Worm (Caenorhabditis elegans) whole organism, early embryonic: ENCODE measurements around the gene clec-71.

ENCODE experiments used
- B0310.2 ChIP-seq: sonication (generic microtip); optimal IDR thresholded peaks from 2 replicates; lab custom pipeline; 2016; ENCODE audit warnings: mild to moderate bottlenecking, missing genetic modification characterization, missing compliant biosample characterization
- F13C5.2 ChIP-seq: sonication (generic microtip); optimal IDR thresholded peaks from 2 replicates; lab custom pipeline; 2017; ENCODE audit warnings: mild to moderate bottlenecking, missing genetic modification characterization, inconsistent platforms, missing compliant biosample characterization
- ama-1 ChIP-seq: fragments of 150-350 bp; optimal IDR thresholded peaks from 2 replicates; lab custom pipeline; 2014
- ceh-13 ChIP-seq: fragments of 200-800 bp; sonication (Bioruptor generic); optimal IDR thresholded peaks from 2 replicates; lab custom pipeline; 2018; ENCODE audit warnings: mild to moderate bottlenecking, missing genetic modification characterization, missing compliant biosample characterization
- flt-1 ChIP-seq: fragments of 200-800 bp; sonication (Bioruptor generic); IDR thresholded peaks from 2 replicates; pipeline ENCODE4 v1.3.6; 2022; ENCODE audit warnings: missing genetic modification characterization, missing compliant biosample characterization
- hmbx-1 ChIP-seq: sonication (generic microtip); optimal IDR thresholded peaks from 2 replicates; lab custom pipeline; 2016; ENCODE audit warnings: mild to moderate bottlenecking, missing genetic modification characterization, missing compliant biosample characterization
- hnd-1 ChIP-seq: sonication (generic microtip); optimal IDR thresholded peaks from 2 replicates; lab custom pipeline; 2016; ENCODE audit warnings: missing genetic modification characterization, missing compliant biosample characterization
- pes-1 ChIP-seq: fragments of 200-800 bp; sonication (Bioruptor generic); IDR thresholded peaks from 2 replicates; pipeline ENCODE4 v1.3.6; 2022; ENCODE audit warnings: missing genetic modification reagents, missing genetic modification characterization, missing compliant biosample characterization
- scrt-1 ChIP-seq: fragments of 200-800 bp; sonication (Bioruptor generic); IDR thresholded peaks from 2 replicates; pipeline ENCODE4 v1.3.6; 2022; ENCODE audit warnings: missing genetic modification characterization, missing compliant biosample characterization
- sea-1 ChIP-seq: fragments of 200-800 bp; sonication (Bioruptor generic); conservative IDR thresholded peaks from 2 replicates; pipeline ENCODE4 v1.3.6; 2022; ENCODE audit warnings: missing genetic modification characterization, missing compliant biosample characterization
- tbx-11 ChIP-seq: fragments of 200-800 bp; sonication (Bioruptor generic); IDR thresholded peaks from 2 replicates; pipeline ENCODE4 v1.3.6; 2022; ENCODE audit warnings: missing genetic modification characterization, missing compliant biosample characterization
- tbx-37 ChIP-seq: fragments of 200-800 bp; sonication (Bioruptor generic); conservative IDR thresholded peaks from 2 replicates; pipeline ENCODE4 v1.3.6; 2022; ENCODE audit warnings: missing genetic modification reagents, missing genetic modification characterization, missing compliant biosample characterization
- tra-4 ChIP-seq: sonication (generic microtip); optimal IDR thresholded peaks from 2 replicates; lab custom pipeline; 2017; ENCODE audit warnings: missing genetic modification characterization, missing compliant biosample characterization

- TF ChIP-seq hmbx-1 (tag; lab: Kevin White, UChicago) (no peak), ama-1 (lab: Kevin White, UChicago) (no peak), B0310.2 (no peak), sea-1 (GFP tag; lab: Robert Waterston, UW) (no peak), tbx-37 (GFP tag; lab: Robert Waterston, UW) (no peak), pes-1 (GFP tag; lab: Robert Waterston, UW) (no peak), scrt-1 (GFP tag; lab: Robert Waterston, UW) (no peak), hnd-1 (tag; lab: Kevin White, UChicago) (no peak), tbx-11 (no peak), F13C5.2 (no peak), ceh-13 (GFP tag; lab: Kevin White, UChicago) (no peak), tra-4 (tag; lab: Kevin White, UChicago) (no peak), flt-1 (GFP tag; lab: Robert Waterston, UW) (no peak)
Measured at ce11 chrIV:3943003-3943402, 5.7 kb downstream of the clec-71 start, which contains the start of gene Y46C8AL.11.
